Fruit fly (Drosophila melanogaster): ENCODE measurements around the gene Wdr81.

Gene Wdr81

DNA sequence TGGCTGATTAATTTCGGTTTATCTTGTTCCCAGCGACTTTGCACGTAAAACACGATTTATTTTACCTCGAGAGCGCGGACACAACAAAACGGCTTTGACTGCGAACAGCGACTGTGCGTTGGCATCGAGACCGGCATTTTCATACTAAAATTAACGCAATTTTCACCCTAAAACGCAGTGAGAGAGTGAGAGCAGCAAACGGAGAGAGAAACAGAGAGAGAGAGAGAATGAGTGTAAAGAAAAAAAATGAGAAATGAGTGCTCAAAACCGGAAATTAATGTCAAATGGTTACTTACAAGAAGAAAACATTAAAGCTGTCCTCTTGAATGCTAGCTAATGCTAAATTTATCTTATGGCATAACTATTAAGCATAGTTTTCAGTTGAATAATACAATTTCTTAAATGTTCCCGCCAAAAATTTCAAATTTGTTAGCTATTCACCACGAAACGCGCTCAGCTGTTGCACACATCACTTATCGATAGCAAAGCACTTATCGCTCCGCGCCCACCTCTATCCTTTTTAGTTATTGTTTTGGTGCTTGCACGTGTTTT lies 35.2 kb upstream of the Wdr81 start, which contains the start of the genes JhI-21, RpL7-like and CG34164 (continued):
- TF ChIP-seq BEAF-32 (GFP tag; optimal IDR thresholded peaks at IDR 0.05) (peak; percentile 71), CG3726 (GFP tag; IDR thresholded peaks at IDR 0.05) (no peak), CG4360 (GFP tag; IDR thresholded peaks at IDR 0.05) (peak; percentile 38; the same call in 1 of the 2 replicates), CG42726 (GFP tag; IDR thresholded peaks at IDR 0.05; ENCODE audit: partially characterized antibody) (peak; percentile 49; the same call in 1 of the 2 replicates), sna (GFP tag; IDR thresholded peaks at IDR 0.05; ENCODE audit: partially characterized antibody) (peak; percentile 43; the same call in 1 of the 2 replicates), gro (GFP tag; optimal IDR thresholded peaks at IDR 0.05) (peak; percentile 44), chinmo (GFP tag; IDR thresholded peaks at IDR 0.05; ENCODE audit: partially characterized antibody) (peak; percentile 88; the same call in 2 of the 4 replicates), CG12219 (GFP tag; optimal IDR thresholded peaks at IDR 0.05) (no peak), CG10321 (GFP tag; IDR thresholded peaks at IDR 0.05) (no peak), klu (GFP tag; IDR thresholded peaks at IDR 0.05) (no peak), CG11696 (GFP tag; IDR thresholded peaks at IDR 0.05) (no peak), Ets97D (GFP tag; optimal IDR thresholded peaks at IDR 0.05) (peak; percentile 77), Bteb2 (GFP tag; optimal IDR thresholded peaks at IDR 0.05) (peak; percentile 13), nau (GFP tag; optimal IDR thresholded peaks at IDR 0.05) (no peak), CG4328 (GFP tag; optimal IDR thresholded peaks at IDR 0.05) (no peak), nerfin-1 (tag; optimal IDR thresholded peaks at IDR 0.05) (peak; percentile 98), inv (GFP tag; IDR thresholded peaks at IDR 0.05; ENCODE audit: partially characterized antibody) (peak; percentile 30; the same call in 1 of the 2 replicates), CG10654 (GFP tag; optimal IDR thresholded peaks at IDR 0.05) (no peak), Ets65A (GFP tag) (no peak), Med (GFP tag) (peak; percentile 71), prd (optimal IDR thresholded peaks at IDR 0.05) (no peak), prd (GFP tag; IDR thresholded peaks at IDR 0.05) (no peak), CG11398 (GFP tag; optimal IDR thresholded peaks at IDR 0.05) (no peak), CG34224 (GFP tag; IDR thresholded peaks at IDR 0.05; ENCODE audit: partially characterized antibody) (peak; percentile 65; the same call in 1 of the 3 replicates), vnd (GFP tag; IDR thresholded peaks at IDR 0.05; ENCODE audit: partially characterized antibody) (0 out of 3 replicates have a peak, but pooled peaks have one; percentile 20), NFAT (GFP tag; IDR thresholded peaks at IDR 0.05) (no peak), B-H2 (GFP tag; optimal IDR thresholded peaks at IDR 0.05) (no peak), CG1602 (GFP tag; optimal IDR thresholded peaks at IDR 0.05) (no peak), vvl (GFP tag; IDR thresholded peaks at IDR 0.05) (peak; percentile 14; the same call in 1 of the 2 replicates), CG34376 (GFP tag; optimal IDR thresholded peaks at IDR 0.05) (peak; percentile 30), ttk (GFP tag; IDR thresholded peaks at IDR 0.05) (peak; percentile 58; the same call in 1 of the 2 replicates), cwo (GFP tag; optimal IDR thresholded peaks at IDR 0.05) (peak; percentile 71), lbe (GFP tag; optimal IDR thresholded peaks at IDR 0.05) (peak; percentile 69), bbx (GFP tag; IDR thresholded peaks at IDR 0.05; ENCODE audit: partially characterized antibody) (peak; percentile 64), CG3838 (GFP tag; optimal IDR thresholded peaks at IDR 0.05) (no peak), CG1792 (GFP tag; optimal IDR thresholded peaks at IDR 0.05) (no peak), Hr51 (GFP tag; optimal IDR thresholded peaks at IDR 0.05) (no peak), org-1 (GFP tag; optimal IDR thresholded peaks at IDR 0.05) (no peak), CG17829 (tag; optimal IDR thresholded peaks at IDR 0.05) (peak; percentile 8), CG7357 (GFP tag; IDR thresholded peaks at IDR 0.05) (no peak), CG3281 (GFP tag; optimal IDR thresholded peaks at IDR 0.05) (peak; percentile 6), seq (GFP tag; IDR thresholded peaks at IDR 0.05) (peak; percentile 31; the same call in 1 of the 2 replicates), eyg (GFP tag; optimal IDR thresholded peaks at IDR 0.05) (no peak), insv (GFP tag; optimal IDR thresholded peaks at IDR 0.05) (no peak), CG30431 (GFP tag; optimal IDR thresholded peaks at IDR 0.05) (no peak), Bdp1 (GFP tag; optimal IDR thresholded peaks at IDR 0.05) (no peak), corto (GFP tag; optimal IDR thresholded peaks at IDR 0.05) (no peak), scrt (GFP tag; optimal IDR thresholded peaks at IDR 0.05) (peak; percentile 97), danr (GFP tag; IDR thresholded peaks at IDR 0.05) (no peak), gfzf (GFP tag; optimal IDR thresholded peaks at IDR 0.05) (peak; percentile 23)
